Worm (Caenorhabditis elegans) whole organism, late embryonic: Measurements from ENCODE around the gene F02D8.1.

ENCODE experiments used
- C08G9.2 ChIP-seq: sonication (generic microtip); optimal IDR thresholded peaks from 2 replicates; lab custom pipeline; 2016; ENCODE audit warnings: mild to moderate bottlenecking, missing genetic modification characterization, moderate library complexity, missing compliant biosample characterization
- C38D4.7 ChIP-seq: fragments of 200-800 bp; sonication (Bioruptor generic); optimal IDR thresholded peaks from 2 replicates; lab custom pipeline; 2018; ENCODE audit warnings: mild to moderate bottlenecking, missing genetic modification characterization, moderate library complexity, missing compliant biosample characterization
- F13H6.1 ChIP-seq: sonication (generic microtip); optimal IDR thresholded peaks from 2 replicates; lab custom pipeline; 2016; ENCODE audit warnings: missing genetic modification characterization, missing compliant biosample characterization
- T23F11.4 ChIP-seq: fragments of 200-800 bp; sonication (Bioruptor generic); optimal IDR thresholded peaks from 2 replicates; lab custom pipeline; 2018; ENCODE audit warnings: mild to moderate bottlenecking, missing genetic modification characterization, missing compliant biosample characterization
- Y22D7AL.16 ChIP-seq: sonication (generic microtip); optimal IDR thresholded peaks from 2 replicates; lab custom pipeline; 2016; ENCODE audit warnings: missing genetic modification characterization, missing compliant biosample characterization
- ahr-1 ChIP-seq: sonication (generic microtip); optimal IDR thresholded peaks from 2 replicates; lab custom pipeline; 2016; ENCODE audit warnings: missing genetic modification characterization, missing compliant biosample characterization
- ama-1 ChIP-seq: fragments of 150-350 bp; optimal IDR thresholded peaks from 2 replicates; lab custom pipeline; 2014
- ceh-18 ChIP-seq: sonication (generic microtip); optimal IDR thresholded peaks from 2 replicates; lab custom pipeline; 2016; ENCODE audit warnings: missing genetic modification characterization, missing compliant biosample characterization
- ceh-19 ChIP-seq: fragments of 200-800 bp; sonication (Bioruptor generic); optimal IDR thresholded peaks from 2 replicates; lab custom pipeline; 2018; ENCODE audit warnings: mild to moderate bottlenecking, missing genetic modification characterization, missing compliant biosample characterization
- ceh-31 ChIP-seq: sonication (generic microtip); optimal IDR thresholded peaks from 2 replicates; lab custom pipeline; 2016; ENCODE audit warnings: missing genetic modification characterization, missing compliant biosample characterization
- ceh-34 ChIP-seq: sonication (generic microtip); optimal IDR thresholded peaks from 2 replicates; lab custom pipeline; 2016; ENCODE audit warnings: mild to moderate bottlenecking, missing genetic modification characterization, missing compliant biosample characterization
- ceh-45 ChIP-seq: fragments of 200-800 bp; sonication (Bioruptor generic); IDR thresholded peaks from 2 replicates; pipeline ENCODE4 v1.3.6; 2022; ENCODE audit warnings: missing genetic modification reagents, missing genetic modification characterization, missing compliant biosample characterization
- ceh-48 ChIP-seq: sonication (generic microtip); optimal IDR thresholded peaks from 2 replicates; lab custom pipeline; 2016; ENCODE audit warnings: missing genetic modification characterization, inconsistent platforms, missing compliant biosample characterization
- che-1 ChIP-seq: sonication (generic microtip); optimal IDR thresholded peaks from 2 replicates; lab custom pipeline; 2016; ENCODE audit warnings: mild to moderate bottlenecking, missing genetic modification characterization, missing compliant biosample characterization
- elt-2 ChIP-seq: sonication (generic microtip); optimal IDR thresholded peaks from 2 replicates; lab custom pipeline; 2016; ENCODE audit warnings: missing genetic modification reagents, missing genetic modification characterization, missing compliant biosample characterization
- eyg-1 ChIP-seq: sonication (generic microtip); optimal IDR thresholded peaks from 2 replicates; lab custom pipeline; 2016; ENCODE audit warnings: missing genotype, missing genetic modification characterization, missing compliant biosample characterization
- fkh-6 ChIP-seq: sonication (generic microtip); optimal IDR thresholded peaks from 2 replicates; lab custom pipeline; 2016; ENCODE audit warnings: missing genetic modification characterization, missing compliant biosample characterization
- hlh-13 ChIP-seq: fragments of 200-800 bp; sonication (Bioruptor generic); optimal IDR thresholded peaks from 2 replicates; lab custom pipeline; 2018; ENCODE audit warnings: mild to moderate bottlenecking, missing genetic modification characterization, missing compliant biosample characterization
- hlh-15 ChIP-seq: sonication (generic microtip); optimal IDR thresholded peaks from 2 replicates; lab custom pipeline; 2016; ENCODE audit warnings: missing genetic modification characterization, missing compliant biosample characterization
- hlh-6 ChIP-seq: sonication (generic microtip); optimal IDR thresholded peaks from 2 replicates; lab custom pipeline; 2016; ENCODE audit warnings: missing genotype, missing genetic modification characterization, missing compliant biosample characterization
- lim-6 ChIP-seq: sonication (generic microtip); optimal IDR thresholded peaks from 2 replicates; lab custom pipeline; 2016; ENCODE audit warnings: missing genetic modification characterization, missing compliant biosample characterization
- madf-2 ChIP-seq: sonication (generic microtip); optimal IDR thresholded peaks from 2 replicates; lab custom pipeline; 2017; ENCODE audit warnings: missing genetic modification characterization, missing compliant biosample characterization
- mec-3 ChIP-seq: sonication (generic microtip); optimal IDR thresholded peaks from 2 replicates; lab custom pipeline; 2016; ENCODE audit warnings: borderline replicate concordance, missing genetic modification characterization, missing compliant biosample characterization
- nfya-1 ChIP-seq: sonication (generic microtip); optimal IDR thresholded peaks from 2 replicates; lab custom pipeline; 2017; ENCODE audit warnings: missing genetic modification characterization, mild to moderate bottlenecking, missing compliant biosample characterization, antibody characterized with exemption, moderate library complexity
- nhr-11 ChIP-seq: fragments of 150-350 bp; optimal IDR thresholded peaks from 2 replicates; lab custom pipeline; 2014; ENCODE audit warnings: missing biosample characterization, missing genetic modification characterization
- nhr-232 ChIP-seq: sonication (generic microtip); optimal IDR thresholded peaks from 2 replicates; lab custom pipeline; 2016; ENCODE audit warnings: missing genetic modification characterization, missing compliant biosample characterization
- odd-2 ChIP-seq: sonication (generic microtip); optimal IDR thresholded peaks from 2 replicates; lab custom pipeline; 2017; ENCODE audit warnings: antibody characterized with exemption, mild to moderate bottlenecking, missing genetic modification characterization, missing compliant biosample characterization
- pag-3 ChIP-seq: sonication (generic microtip); optimal IDR thresholded peaks from 2 replicates; lab custom pipeline; 2016; ENCODE audit warnings: missing compliant biosample characterization, missing genetic modification characterization, borderline replicate concordance
- pax-1 ChIP-seq: fragments of 150-350 bp; optimal IDR thresholded peaks from 2 replicates; lab custom pipeline; 2014; ENCODE audit warnings: missing biosample characterization, missing genetic modification characterization
- ref-2 ChIP-seq: sonication (generic microtip); optimal IDR thresholded peaks from 2 replicates; lab custom pipeline; 2016; ENCODE audit warnings: missing genetic modification characterization, missing compliant biosample characterization
- syd-9 ChIP-seq: sonication (generic microtip); optimal IDR thresholded peaks from 2 replicates; lab custom pipeline; 2016; ENCODE audit warnings: mild to moderate bottlenecking, missing genetic modification characterization, moderate library complexity, missing compliant biosample characterization
- unc-3 ChIP-seq, 2 experiments: fragments of 200-800 bp in 1 of 2; sonication (Bioruptor generic) in 1 of 2; sonication (generic microtip) in 1 of 2; conservative IDR thresholded peaks in 1 of 2; optimal IDR thresholded peaks in 1 of 2; 2 replicates each; pipeline versions ENCODE4 v1.3.6 to Lab custom; 2016 to 2022; ENCODE audit warnings: missing compliant biosample characterization in 2 of 2, missing genetic modification characterization in 2 of 2, missing genetic modification reagents in 1 of 2
- unc-42 ChIP-seq: sonication (generic microtip); optimal IDR thresholded peaks from 2 replicates; lab custom pipeline; 2016; ENCODE audit warnings: missing genotype, missing genetic modification characterization, missing compliant biosample characterization
- unc-86 ChIP-seq: sonication (generic microtip); optimal IDR thresholded peaks from 2 replicates; lab custom pipeline; 2016; ENCODE audit warnings: missing genetic modification characterization, missing compliant biosample characterization
- zip-5 ChIP-seq: sonication (generic microtip); optimal IDR thresholded peaks from 2 replicates; lab custom pipeline; 2016; ENCODE audit warnings: missing genetic modification characterization, missing compliant biosample characterization

Gene F02D8.1

DNA sequence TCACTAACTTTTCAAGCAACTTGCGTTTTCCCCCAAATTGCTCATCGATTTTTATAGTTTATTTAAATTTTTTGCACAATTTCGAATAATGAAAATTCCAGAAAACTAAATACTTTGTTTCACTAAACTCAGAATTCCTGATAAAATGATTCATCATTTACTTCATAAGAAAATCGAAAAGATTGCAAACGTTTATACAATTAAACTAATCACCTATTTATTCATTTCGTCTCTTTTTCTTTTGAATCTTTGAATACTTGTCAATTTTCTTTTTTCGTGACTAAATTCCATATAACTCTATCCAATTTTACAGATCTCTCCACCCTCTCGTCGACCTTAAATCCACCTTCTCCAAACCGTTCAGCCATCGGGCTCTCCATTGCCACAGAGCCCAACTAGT, 41.9 kb downstream of the F02D8.1 start, which contains the start of gene C30G7.2:
Gene C30G7.2 (plus strand): TSS at position 301 of the 400 bp plus-strand sequence.
- TF ChIP-seq hlh-13 (GFP tag; lab: Kevin White, UChicago) (no peak), ceh-31 (tag; lab: Kevin White, UChicago) (no peak), pag-3 (no peak), pax-1 (no peak), nhr-11 (no peak), unc-3 (GFP tag; conservative IDR thresholded peaks at IDR 0.05; lab: Robert Waterston, UW) (no peak), unc-3 (tag; optimal IDR thresholded peaks at IDR 0.05; lab: Kevin White, UChicago) (no peak), lim-6 (tag; lab: Kevin White, UChicago) (no peak), ahr-1 (tag; lab: Kevin White, UChicago) (no peak), madf-2 (tag; lab: Kevin White, UChicago) (no peak), ceh-45 (GFP tag; lab: Robert Waterston, UW) (no peak), ama-1 (lab: Kevin White, UChicago) (no peak), Y22D7AL.16 (tag; lab: Kevin White, UChicago) (no peak)

DNA sequence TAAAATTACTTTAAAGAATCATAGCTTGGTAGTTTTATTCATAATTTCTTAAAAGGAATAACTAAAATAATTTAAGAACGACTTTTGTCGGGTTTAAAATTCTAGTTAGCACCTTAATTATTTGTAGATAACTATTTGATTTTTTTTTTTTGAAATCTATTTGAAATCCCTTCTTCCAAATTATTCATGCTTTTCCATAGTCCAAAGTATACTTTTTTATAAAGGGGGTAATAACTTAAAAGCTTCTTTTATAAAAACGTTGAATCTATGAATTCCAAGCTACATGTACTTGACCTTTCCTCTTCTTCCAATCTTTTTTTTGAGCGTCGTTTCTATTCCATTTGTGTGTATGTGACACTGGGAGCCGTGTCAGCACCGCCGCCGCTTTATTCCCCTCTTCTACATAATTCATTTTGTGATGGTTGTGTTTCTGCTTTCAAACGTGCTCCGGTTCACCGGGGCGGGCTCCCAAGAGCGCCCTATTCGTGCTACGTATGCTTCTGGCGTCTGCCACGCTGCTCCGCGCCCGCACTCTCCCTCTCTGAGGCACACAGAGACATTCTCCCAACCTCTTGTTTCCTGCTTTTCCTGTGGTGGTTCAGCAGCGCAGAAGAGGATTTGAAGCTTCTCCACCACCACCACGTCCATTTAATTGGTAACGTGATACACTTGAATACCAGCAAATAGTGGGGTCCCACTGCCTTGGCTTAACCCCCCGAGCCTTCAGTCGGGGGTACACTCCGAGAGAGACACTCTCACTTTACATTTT, 44.9 kb downstream of the F02D8.1 start:
- TF ChIP-seq ceh-48 (no peak), unc-3 (GFP tag; conservative IDR thresholded peaks at IDR 0.05; lab: Robert Waterston, UW) (no peak), unc-3 (tag; optimal IDR thresholded peaks at IDR 0.05; lab: Kevin White, UChicago) (no peak), ceh-19 (peak; percentile 38), ceh-45 (GFP tag; lab: Robert Waterston, UW) (no peak), ceh-34 (tag; lab: Kevin White, UChicago) (peak; percentile 79), nhr-232 (tag; lab: Kevin White, UChicago) (no peak), hlh-15 (no peak), ceh-31 (tag; lab: Kevin White, UChicago) (peak; percentile 27), zip-5 (no peak), Y22D7AL.16 (tag; lab: Kevin White, UChicago) (no peak), unc-42 (peak; percentile 14), C08G9.2 (tag; lab: Kevin White, UChicago) (peak; percentile 0), F13H6.1 (no peak), mec-3 (tag; lab: Kevin White, UChicago) (peak; percentile 12), unc-86 (tag; lab: Kevin White, UChicago) (no peak)
- TF ChIP-seq, all 69 proteins: peak for 6

DNA sequence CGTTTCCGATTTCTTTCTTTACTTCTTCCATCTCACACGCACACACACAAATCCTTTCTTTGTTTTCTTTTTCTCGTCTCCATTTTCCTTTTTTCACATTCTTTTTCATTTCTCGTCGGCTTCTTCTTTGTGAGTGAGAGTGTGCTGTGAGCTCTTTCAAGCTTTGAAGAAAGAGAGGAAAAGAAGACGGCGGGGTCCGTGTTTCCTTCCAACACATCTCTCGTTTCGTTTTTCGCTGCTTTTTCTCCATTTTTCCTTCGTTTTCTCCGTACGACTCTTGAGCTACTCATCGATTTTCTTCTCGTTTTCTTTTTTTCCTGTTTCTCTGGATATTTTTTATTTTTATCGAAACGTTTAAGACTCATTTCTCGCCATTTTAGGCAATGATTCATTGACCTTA, 48.3 kb downstream of the F02D8.1 start:
- no peak for TF ChIP-seq ref-2 (tag; lab: Kevin White, UChicago)
- TF ChIP-seq ceh-31 (tag; lab: Kevin White, UChicago): peak; percentile 25
- peak; percentile 11 for TF ChIP-seq nfya-1
- TF ChIP-seq ceh-18 (tag; lab: Kevin White, UChicago): peak; percentile 7
- peak; percentile 39 for TF ChIP-seq unc-42

DNA sequence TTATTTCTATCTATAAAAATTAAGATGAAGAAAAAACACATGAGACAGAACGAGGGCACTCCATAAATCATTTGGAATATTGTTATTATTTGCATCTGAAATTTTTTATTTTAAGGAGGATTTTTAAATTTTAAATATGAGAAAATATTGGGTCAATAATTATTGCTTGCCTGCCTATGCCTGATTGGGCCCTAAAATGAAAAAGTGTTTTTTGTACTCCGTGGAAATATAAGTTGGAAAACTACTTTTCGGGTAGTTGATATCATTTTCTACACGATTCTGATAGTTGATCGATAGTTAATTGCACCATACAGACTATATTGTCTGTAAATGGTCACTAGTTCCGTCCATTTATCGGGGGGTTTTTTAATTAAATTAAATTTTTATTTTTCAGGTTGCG, 50.3 kb downstream of the F02D8.1 start, which contains the start of gene srg-55:
Gene srg-55 (minus strand): TSS at position 101 of the 400 bp plus-strand sequence.
- TF ChIP-seq ama-1 (lab: Kevin White, UChicago) (no peak), syd-9 (no peak), pax-1 (no peak), hlh-6 (tag; lab: Kevin White, UChicago) (no peak), fkh-6 (no peak), C38D4.7 (GFP tag; lab: Kevin White, UChicago) (no peak), F13H6.1 (no peak), odd-2 (tag; lab: Kevin White, UChicago) (no peak), eyg-1 (tag; lab: Kevin White, UChicago) (no peak), che-1 (no peak), elt-2 (no peak), T23F11.4 (GFP tag; lab: Kevin White, UChicago) (no peak)
- TF ChIP-seq, all 69 proteins: peak for 0
